Worm (Caenorhabditis elegans) whole organism, L1 larva: ENCODE results near the gene cima-1.

Source experiments
- C16A3.4 ChIP-seq: fragments of 150-350 bp; optimal IDR thresholded peaks from 2 replicates; lab custom pipeline; 2014; ENCODE audit warnings: missing biosample characterization, missing genetic modification characterization
- aha-1 ChIP-seq: fragments of 150-350 bp; optimal IDR thresholded peaks from 2 replicates; lab custom pipeline; 2014; ENCODE audit warnings: missing biosample characterization, missing genetic modification characterization
- alr-1 ChIP-seq: fragments of 200-800 bp; sonication (Bioruptor generic); optimal IDR thresholded peaks from 2 replicates; lab custom pipeline; 2018; ENCODE audit warnings: borderline replicate concordance, mild to moderate bottlenecking, missing genetic modification characterization, missing compliant biosample characterization
- ceh-82 ChIP-seq, 3 experiments: fragments of 150-350 bp in 1 of 3; sonication (generic microtip) in 2 of 3; optimal IDR thresholded peaks; 2 replicates each; lab custom pipeline; 2014 to 2017; ENCODE audit warnings: missing biosample characterization in 3 of 3, missing genetic modification characterization in 3 of 3
- ceh-90 ChIP-seq: sonication (generic microtip); optimal IDR thresholded peaks from 2 replicates; lab custom pipeline; 2016; ENCODE audit warnings: missing genetic modification characterization, missing compliant biosample characterization
- ces-1 ChIP-seq: fragments of 150-350 bp; optimal IDR thresholded peaks from 2 replicates; lab custom pipeline; 2014; ENCODE audit warnings: missing biosample characterization, missing genetic modification reagents, missing genetic modification characterization
- dpl-1 ChIP-seq, 3 experiments: fragments of 150-350 bp in 2 of 3; sonication (generic microtip) in 1 of 3; optimal IDR thresholded peaks; 2 replicates each; lab custom pipeline; 2014 to 2017; ENCODE audit warnings: missing biosample characterization in 3 of 3, missing genetic modification characterization in 3 of 3, missing genetic modification reagents in 3 of 3
- efl-1 ChIP-seq, 4 experiments: fragments of 150-350 bp; optimal IDR thresholded peaks in 3 of 4; peaks in 1 of 4; 1 replicate in 1 of 4; 2 replicates in 3 of 4; lab custom pipeline; 2014; ENCODE audit warnings: missing biosample characterization in 2 of 4, missing genetic modification characterization in 2 of 4, missing genetic modification reagents in 2 of 4
- egl-27 ChIP-seq, 2 experiments: fragments of 150-350 bp in 1 of 2; sonication (generic microtip); optimal IDR thresholded peaks; 3 replicates each; lab custom pipeline; 2017 to 2018; ENCODE audit warnings: missing biosample characterization in 2 of 2, missing genetic modification characterization in 2 of 2, missing genetic modification reagents in 2 of 2
- elt-2 ChIP-seq: sonication (generic microtip); optimal IDR thresholded peaks from 2 replicates; lab custom pipeline; 2016; ENCODE audit warnings: missing genetic modification characterization, mild to moderate bottlenecking, inconsistent platforms, missing compliant biosample characterization, missing genetic modification reagents
- ets-5 ChIP-seq: fragments of 200-800 bp; sonication (Bioruptor generic); IDR thresholded peaks from 2 replicates; pipeline ENCODE4 v1.3.6; 2022; ENCODE audit warnings: missing genetic modification characterization, missing compliant biosample characterization
- fkh-10 ChIP-seq: sonication (generic microtip); optimal IDR thresholded peaks from 2 replicates; lab custom pipeline; 2017; ENCODE audit warnings: missing biosample characterization, missing genetic modification reagents, missing genetic modification characterization
- fkh-4 ChIP-seq: sonication (generic microtip); optimal IDR thresholded peaks from 2 replicates; lab custom pipeline; 2016; ENCODE audit warnings: missing compliant biosample characterization, missing genetic modification characterization, borderline replicate concordance
- fkh-8 ChIP-seq: sonication (generic microtip); optimal IDR thresholded peaks from 2 replicates; lab custom pipeline; 2016; ENCODE audit warnings: mild to moderate bottlenecking, missing genetic modification characterization, missing compliant biosample characterization
- irx-1 ChIP-seq: sonication (generic microtip); optimal IDR thresholded peaks from 2 replicates; lab custom pipeline; 2016; ENCODE audit warnings: missing genetic modification characterization, missing compliant biosample characterization
- isw-1 ChIP-seq: fragments of 200-800 bp; sonication (Bioruptor generic); IDR thresholded peaks from 2 replicates; pipeline ENCODE4 v1.3.6; 2022; ENCODE audit warnings: missing genetic modification characterization, missing compliant biosample characterization
- lin-14 ChIP-seq: fragments of 200-800 bp; sonication (Bioruptor generic); optimal IDR thresholded peaks from 2 replicates; lab custom pipeline; 2018; ENCODE audit warnings: mild to moderate bottlenecking, missing genetic modification characterization, moderate library complexity, missing compliant biosample characterization
- lin-15B ChIP-seq: fragments of 150-350 bp; sonication (generic microtip); optimal IDR thresholded peaks from 3 replicates; lab custom pipeline; 2014; ENCODE audit warnings: missing biosample characterization, missing genetic modification characterization
- lir-3 ChIP-seq: sonication (generic microtip); optimal IDR thresholded peaks from 2 replicates; lab custom pipeline; 2016; ENCODE audit warnings: mild to moderate bottlenecking, missing genetic modification characterization, moderate library complexity, missing compliant biosample characterization; ENCODE audit not compliant: poor library complexity
- lsy-2 ChIP-seq, 2 experiments: fragments of 150-350 bp; optimal IDR thresholded peaks; 2 replicates each; lab custom pipeline; 2014; ENCODE audit warnings: missing biosample characterization in 2 of 2, missing genetic modification characterization in 2 of 2
- mab-9 ChIP-seq: fragments of 200-800 bp; sonication (Bioruptor generic); IDR thresholded peaks from 2 replicates; pipeline ENCODE4 v1.3.6; 2022; ENCODE audit warnings: missing genetic modification reagents, missing genetic modification characterization, missing compliant biosample characterization
- mdl-1 ChIP-seq, 2 experiments: fragments of 150-350 bp; optimal IDR thresholded peaks; 2 replicates each; lab custom pipeline; 2014 to 2017; ENCODE audit warnings: missing biosample characterization in 2 of 2, missing genetic modification characterization in 2 of 2, inconsistent platforms in 1 of 2
- mep-1 ChIP-seq: fragments of 150-350 bp; optimal IDR thresholded peaks from 2 replicates; lab custom pipeline; 2014; ENCODE audit warnings: missing biosample characterization, missing genetic modification characterization
- nhr-237 ChIP-seq: fragments of 150-350 bp; optimal IDR thresholded peaks from 2 replicates; lab custom pipeline; 2014; ENCODE audit warnings: missing biosample characterization, missing genetic modification characterization
- nhr-28 ChIP-seq: fragments of 150-350 bp; optimal IDR thresholded peaks from 2 replicates; lab custom pipeline; 2014; ENCODE audit warnings: missing biosample characterization, missing genetic modification characterization
- nhr-71 ChIP-seq: sonication (generic microtip); optimal IDR thresholded peaks from 2 replicates; lab custom pipeline; 2016; ENCODE audit warnings: mild to moderate bottlenecking, missing genetic modification characterization, moderate library complexity, missing compliant biosample characterization
- nhr-76 ChIP-seq: sonication (generic microtip); optimal IDR thresholded peaks from 2 replicates; lab custom pipeline; 2017; ENCODE audit warnings: missing biosample characterization, missing genetic modification characterization
- nhr-84 ChIP-seq: sonication (generic microtip); optimal IDR thresholded peaks from 2 replicates; lab custom pipeline; 2017; ENCODE audit warnings: missing biosample characterization, missing genetic modification characterization
- nhr-90 ChIP-seq: sonication (generic microtip); optimal IDR thresholded peaks from 2 replicates; lab custom pipeline; 2016; ENCODE audit warnings: mild to moderate bottlenecking, missing genetic modification characterization, missing compliant biosample characterization; ENCODE audit not compliant: poor library complexity
- pag-3 ChIP-seq: sonication (generic microtip); optimal IDR thresholded peaks from 2 replicates; lab custom pipeline; 2017; ENCODE audit warnings: missing genetic modification characterization, mild to moderate bottlenecking, missing compliant biosample characterization, antibody characterized with exemption, borderline replicate concordance; ENCODE audit not compliant: insufficient read depth
- pqm-1 ChIP-seq: sonication (generic microtip); optimal IDR thresholded peaks from 3 replicates; lab custom pipeline; 2017; ENCODE audit warnings: missing biosample characterization, missing genetic modification characterization
- skn-1 ChIP-seq: fragments of 150-350 bp; optimal IDR thresholded peaks from 2 replicates; lab custom pipeline; 2014; ENCODE audit warnings: missing biosample characterization, missing genetic modification characterization
- snpc-4 ChIP-seq: fragments of 150-350 bp; optimal IDR thresholded peaks from 2 replicates; lab custom pipeline; 2014; ENCODE audit warnings: missing biosample characterization, missing genetic modification characterization
- snu-23 ChIP-seq: sonication (generic microtip); optimal IDR thresholded peaks from 2 replicates; lab custom pipeline; 2016; ENCODE audit warnings: missing genetic modification characterization, missing compliant biosample characterization
- tbx-2 ChIP-seq: sonication (generic microtip); optimal IDR thresholded peaks from 2 replicates; lab custom pipeline; 2016; ENCODE audit warnings: missing genetic modification characterization, missing compliant biosample characterization
- unc-130 ChIP-seq: fragments of 150-350 bp; optimal IDR thresholded peaks from 2 replicates; lab custom pipeline; 2017; ENCODE audit warnings: missing biosample characterization, missing genetic modification characterization, inconsistent platforms
- unc-30 ChIP-seq: sonication (generic microtip); optimal IDR thresholded peaks from 2 replicates; lab custom pipeline; 2017; ENCODE audit warnings: missing biosample characterization, missing genetic modification characterization
- unc-86 ChIP-seq: sonication (generic microtip); optimal IDR thresholded peaks from 2 replicates; lab custom pipeline; 2016; ENCODE audit warnings: missing genetic modification characterization, missing compliant biosample characterization
- zag-1 ChIP-seq: fragments of 150-350 bp; optimal IDR thresholded peaks from 2 replicates; lab custom pipeline; 2014; ENCODE audit warnings: missing biosample characterization, missing genetic modification characterization
- ztf-11 ChIP-seq, 2 experiments: sonication (generic microtip); optimal IDR thresholded peaks; 2 replicates each; lab custom pipeline; 2016 to 2017; ENCODE audit warnings: missing genetic modification characterization in 2 of 2, missing biosample characterization in 1 of 2, missing compliant biosample characterization in 1 of 2

cima-1 gene

ce11 chrIV:7619261-7619660, 32.0 kb upstream of the cima-1 start (continued):
- TF ChIP-seq irx-1 (tag; lab: Kevin White, UChicago) (no peak), mdl-1 (tag; optimal IDR thresholded peaks at IDR 0.05; lab: Kevin White, UChicago) (no peak), nhr-90 (tag; lab: Kevin White, UChicago) (no peak), elt-2 (tag; lab: Kevin White, UChicago) (no peak), ces-1 (no peak), lir-3 (no peak), fkh-4 (tag; lab: Kevin White, UChicago) (no peak), skn-1 (tag; lab: Kevin White, UChicago) (no peak), isw-1 (GFP tag; lab: Robert Waterston, UW) (peak; percentile 20; the same call in 1 of the 2 replicates), egl-27 (tag; optimal IDR thresholded peaks at IDR 0.05; lab: Kevin White, UChicago) (no peak), fkh-10 (GFP tag; lab: Kevin White, UChicago) (peak; percentile 31), mep-1 (tag; lab: Kevin White, UChicago) (no peak), snpc-4 (tag; lab: Kevin White, UChicago) (no peak), pag-3 (tag; lab: Kevin White, UChicago) (no peak), alr-1 (tag; lab: Kevin White, UChicago) (no peak), nhr-84 (tag; lab: Kevin White, UChicago) (no peak), lin-15B (tag; lab: Kevin White, UChicago) (no peak), ceh-90 (tag; lab: Kevin White, UChicago) (no peak), zag-1 (peak; percentile 49)

- no peak for TF ChIP-seq C16A3.4
- no peak for TF ChIP-seq efl-1 (optimal IDR thresholded peaks at IDR 0.05; lab: Kevin White, UChicago)
- TF ChIP-seq efl-1 (GFP tag; optimal IDR thresholded peaks at IDR 0.05 in 1 of 2; lab: Kevin White, UChicago), result peak in 1 of 2 experiments; percentile 76
- TF ChIP-seq isw-1 (GFP tag; lab: Robert Waterston, UW), result no peak
- TF ChIP-seq nhr-237 (tag; lab: Kevin White, UChicago), result no peak
- peak; percentile 54 for TF ChIP-seq lin-14 (GFP tag; lab: Kevin White, UChicago)
- TF ChIP-seq pqm-1 (tag; lab: Kevin White, UChicago), result no peak
- TF ChIP-seq ceh-82 (tag; optimal IDR thresholded peaks at IDR 0.05; lab: Kevin White, UChicago), result peak in 1 of 3 experiments; percentile 1
Observed at ce11 chrIV:7620450-7620849, 30.8 kb upstream of the cima-1 start.

DNA sequence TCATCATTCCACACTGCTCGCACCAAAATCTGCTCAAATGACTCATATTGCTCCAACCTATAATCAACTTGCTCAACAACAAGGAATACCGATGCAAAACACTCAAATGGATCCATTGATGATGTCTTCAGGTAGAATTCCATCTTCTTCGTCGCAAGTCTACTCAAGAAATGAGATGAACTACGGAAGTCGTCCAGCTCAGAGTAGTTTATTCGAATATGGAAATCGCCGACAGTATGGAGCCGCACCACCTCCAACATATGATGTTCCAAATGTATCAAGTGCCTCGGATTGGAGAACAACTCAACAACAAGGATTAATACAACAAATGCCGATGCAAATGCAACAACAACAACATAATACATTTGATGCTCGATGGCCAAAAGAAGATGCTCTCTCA, 28.2 kb upstream of the cima-1 start:
- no peak for TF ChIP-seq unc-86
- no peak for TF ChIP-seq fkh-8
- no peak for TF ChIP-seq mab-9
- TF ChIP-seq dpl-1 (GFP tag; optimal IDR thresholded peaks at IDR 0.05; lab: Kevin White, UChicago), result no peak
- TF ChIP-seq lin-15B (tag; lab: Kevin White, UChicago), result no peak
- TF ChIP-seq nhr-71 (tag; lab: Kevin White, UChicago), result no peak
- TF ChIP-seq isw-1 (GFP tag; lab: Robert Waterston, UW), result no peak
- no peak for TF ChIP-seq nhr-76 (tag; lab: Kevin White, UChicago)
- no peak for TF ChIP-seq lsy-2 (tag; optimal IDR thresholded peaks at IDR 0.05; lab: Kevin White, UChicago)
- TF ChIP-seq unc-130 (tag; lab: Kevin White, UChicago), result no peak
- TF ChIP-seq snu-23, result no peak
- no peak for TF ChIP-seq tbx-2 (tag; lab: Kevin White, UChicago)
- TF ChIP-seq ztf-11 (tag; optimal IDR thresholded peaks at IDR 0.05; lab: Kevin White, UChicago), result no peak
- no peak for TF ChIP-seq aha-1 (tag; lab: Kevin White, UChicago)
- TF ChIP-seq nhr-28 (tag; lab: Kevin White, UChicago), result no peak
- TF ChIP-seq unc-30, result no peak
- TF ChIP-seq ets-5 (GFP tag; lab: Robert Waterston, UW), result no peak
- no peak for TF ChIP-seq egl-27 (tag; optimal IDR thresholded peaks at IDR 0.05; lab: Kevin White, UChicago)
- TF ChIP-seq, all 84 proteins: peak for 0
